Worm (Caenorhabditis elegans): ENCODE data around the gene Y69H2.7.

Y69H2.7 gene

ce11 chrV:18701306-18701705, 11.5 kb downstream of the Y69H2.7 start, which contains the start of gene Y69H2.9:
Y69H2.9 (plus strand) TSS chrV:18701538.
- TF ChIP-seq ceh-13 (GFP tag; optimal IDR thresholded peaks at IDR 0.05) (no peak), ets-7 (tag; optimal IDR thresholded peaks at IDR 0.05) (no peak), hmbx-1 (tag; optimal IDR thresholded peaks at IDR 0.05) (no peak), B0310.2 (tag; optimal IDR thresholded peaks at IDR 0.05) (no peak)

ce11 chrV:18705319-18706062, 15.7 kb downstream of the Y69H2.7 start:
- TF ChIP-seq F13C5.2 (tag; optimal IDR thresholded peaks at IDR 0.05): no peak
- TF ChIP-seq B0310.2 (tag; optimal IDR thresholded peaks at IDR 0.05): no peak
- peak; percentile 65; the same call in 1 of the 2 replicates for TF ChIP-seq tbx-11 (GFP tag; IDR thresholded peaks at IDR 0.05)
- TF ChIP-seq flt-1 (GFP tag; IDR thresholded peaks at IDR 0.05): peak; percentile 35; the same call in 1 of the 2 replicates
- peak; percentile 22 for TF ChIP-seq ceh-36 (tag; optimal IDR thresholded peaks at IDR 0.05)

ce11 chrV:18706063-18706620, 16.4 kb downstream of the Y69H2.7 start, which contains the start of gene Y17D7C.1:
Y17D7C.1 (plus strand) TSS chrV:18706570.
- TF ChIP-seq tbx-11 (GFP tag; IDR thresholded peaks at IDR 0.05): peak; percentile 3; the same call in 1 of the 2 replicates
- no peak for TF ChIP-seq pes-1 (GFP tag; IDR thresholded peaks at IDR 0.05)

- TF ChIP-seq tbx-11 (GFP tag; IDR thresholded peaks at IDR 0.05): no peak
- TF ChIP-seq aly-1 (tag; optimal IDR thresholded peaks at IDR 0.05): no peak
- TF ChIP-seq B0310.2 (tag; optimal IDR thresholded peaks at IDR 0.05): no peak
- TF ChIP-seq sea-1 (GFP tag; conservative IDR thresholded peaks at IDR 0.05): no peak
- TF ChIP-seq hnd-1 (tag; optimal IDR thresholded peaks at IDR 0.05): no peak
- no peak for TF ChIP-seq pes-1 (GFP tag; IDR thresholded peaks at IDR 0.05)
- TF ChIP-seq hmbx-1 (tag; optimal IDR thresholded peaks at IDR 0.05): no peak
- TF ChIP-seq tbx-37 (GFP tag; conservative IDR thresholded peaks at IDR 0.05): no peak
- TF ChIP-seq flt-1 (GFP tag; IDR thresholded peaks at IDR 0.05): no peak
- TF ChIP-seq tra-4 (tag; optimal IDR thresholded peaks at IDR 0.05): no peak
- no peak for TF ChIP-seq F13C5.2 (tag; optimal IDR thresholded peaks at IDR 0.05)
- TF ChIP-seq ama-1 (optimal IDR thresholded peaks at IDR 0.05): no peak
- no peak for TF ChIP-seq hmg-4 (GFP tag; optimal IDR thresholded peaks at IDR 0.05)
- TF ChIP-seq ceh-36 (tag; optimal IDR thresholded peaks at IDR 0.05): no peak
- no peak for TF ChIP-seq ceh-13 (GFP tag; optimal IDR thresholded peaks at IDR 0.05)
- TF ChIP-seq scrt-1 (GFP tag; IDR thresholded peaks at IDR 0.05): no peak
- no peak for TF ChIP-seq ets-7 (tag; optimal IDR thresholded peaks at IDR 0.05)
These were observed 18.2 kb downstream of the Y69H2.7 start for ce11 chrV:18708015-18708414.

- no peak for TF ChIP-seq tbx-11 (GFP tag; IDR thresholded peaks at IDR 0.05)
- TF ChIP-seq ceh-13 (GFP tag; optimal IDR thresholded peaks at IDR 0.05): peak; percentile 56
These were observed 19.5 kb downstream of the Y69H2.7 start, which contains the start of gene Y17D7C.6 for ce11 chrV:18709203-18709860. Y17D7C.6 (plus strand) TSS chrV:18709810.

- TF ChIP-seq hnd-1 (tag; optimal IDR thresholded peaks at IDR 0.05) (no peak), B0310.2 (tag; optimal IDR thresholded peaks at IDR 0.05) (no peak), tbx-11 (GFP tag; IDR thresholded peaks at IDR 0.05) (no peak), ama-1 (optimal IDR thresholded peaks at IDR 0.05) (no peak), scrt-1 (GFP tag; IDR thresholded peaks at IDR 0.05) (0 out of 2 replicates have a peak, but pooled peaks have one; percentile 25), aly-1 (tag; optimal IDR thresholded peaks at IDR 0.05) (no peak), ceh-13 (GFP tag; optimal IDR thresholded peaks at IDR 0.05) (peak; percentile 59), ceh-36 (tag; optimal IDR thresholded peaks at IDR 0.05) (no peak), pes-1 (GFP tag; IDR thresholded peaks at IDR 0.05) (no peak), flt-1 (GFP tag; IDR thresholded peaks at IDR 0.05) (no peak; the same call in 1 of the 2 replicates), tra-4 (tag; optimal IDR thresholded peaks at IDR 0.05) (no peak), ets-7 (tag; optimal IDR thresholded peaks at IDR 0.05) (no peak), sea-1 (GFP tag; conservative IDR thresholded peaks at IDR 0.05) (no peak)
These were observed 20.3 kb downstream of the Y69H2.7 start for ce11 chrV:18710045-18710490.

- TF ChIP-seq flt-1 (GFP tag; IDR thresholded peaks at IDR 0.05): no peak
- TF ChIP-seq ets-7 (tag; optimal IDR thresholded peaks at IDR 0.05): no peak
- TF ChIP-seq F13C5.2 (tag; optimal IDR thresholded peaks at IDR 0.05): no peak
- TF ChIP-seq B0310.2 (tag; optimal IDR thresholded peaks at IDR 0.05): no peak
- no peak for TF ChIP-seq sea-1 (GFP tag; conservative IDR thresholded peaks at IDR 0.05)
- TF ChIP-seq tbx-11 (GFP tag; IDR thresholded peaks at IDR 0.05): no peak
- TF ChIP-seq tbx-37 (GFP tag; conservative IDR thresholded peaks at IDR 0.05): no peak
- TF ChIP-seq scrt-1 (GFP tag; IDR thresholded peaks at IDR 0.05): no peak
- no peak for TF ChIP-seq ceh-13 (GFP tag; optimal IDR thresholded peaks at IDR 0.05)
- TF ChIP-seq hnd-1 (tag; optimal IDR thresholded peaks at IDR 0.05): no peak
- TF ChIP-seq aly-1 (tag; optimal IDR thresholded peaks at IDR 0.05): no peak
- no peak for TF ChIP-seq ceh-36 (tag; optimal IDR thresholded peaks at IDR 0.05)
- no peak for TF ChIP-seq hmbx-1 (tag; optimal IDR thresholded peaks at IDR 0.05)
- TF ChIP-seq ama-1 (optimal IDR thresholded peaks at IDR 0.05): no peak
- no peak for TF ChIP-seq hmg-4 (GFP tag; optimal IDR thresholded peaks at IDR 0.05)
- no peak for TF ChIP-seq tra-4 (tag; optimal IDR thresholded peaks at IDR 0.05)
- TF ChIP-seq pes-1 (GFP tag; IDR thresholded peaks at IDR 0.05): no peak
These were observed 21.6 kb downstream of the Y69H2.7 start for ce11 chrV:18711362-18711761.

All from whole organism, early embryonic.